Fruit fly (Drosophila melanogaster) whole organism, adult: ENCODE results near the gene FASN1.

Experiments
- CG11617 ChIP-seq: fragments of 200-800 bp; sonication (Bioruptor generic); optimal IDR thresholded peaks from 2 replicates; lab custom pipeline; 2017; ENCODE audit warnings: mild to moderate bottlenecking, missing biosample characterization, missing genetic modification reagents, missing genetic modification characterization
- CG12768 ChIP-seq: fragments of 200-800 bp; sonication (Bioruptor generic); optimal IDR thresholded peaks from 2 replicates; lab custom pipeline; 2017; ENCODE audit warnings: missing biosample characterization, missing genetic modification characterization, mild to moderate bottlenecking, moderate library complexity, missing genetic modification reagents
- CG14711 ChIP-seq: fragments of 200-800 bp; sonication (Bioruptor generic); optimal IDR thresholded peaks from 2 replicates; lab custom pipeline; 2018; ENCODE audit warnings: missing biosample characterization, mild to moderate bottlenecking, missing genetic modification characterization, moderate library complexity
- CG1620 ChIP-seq: fragments of 200-800 bp; sonication (Bioruptor generic); optimal IDR thresholded peaks from 2 replicates; lab custom pipeline; 2016; ENCODE audit warnings: missing biosample characterization, missing genetic modification characterization
- CG33017 ChIP-seq: fragments of 200-800 bp; sonication (Bioruptor generic); optimal IDR thresholded peaks from 2 replicates; lab custom pipeline; 2018; ENCODE audit warnings: missing biosample characterization, mild to moderate bottlenecking, missing genetic modification characterization, moderate library complexity
- CG5204 ChIP-seq: fragments of 200-800 bp; sonication (Bioruptor generic); optimal IDR thresholded peaks from 2 replicates; lab custom pipeline; 2016; ENCODE audit warnings: missing biosample characterization, missing genetic modification characterization
- CG7045 ChIP-seq: fragments of 200-800 bp; sonication (Bioruptor generic); optimal IDR thresholded peaks from 2 replicates; lab custom pipeline; 2017; ENCODE audit warnings: missing biosample characterization, mild to moderate bottlenecking, missing genetic modification characterization
- CG7101 ChIP-seq: fragments of 200-800 bp; sonication (Bioruptor generic); optimal IDR thresholded peaks from 2 replicates; lab custom pipeline; 2018; ENCODE audit warnings: missing biosample characterization, mild to moderate bottlenecking, missing genetic modification characterization, moderate library complexity
- Clk ChIP-seq: fragments of 200-800 bp; sonication (Bioruptor generic); optimal IDR thresholded peaks from 2 replicates; lab custom pipeline; 2017; ENCODE audit warnings: missing biosample characterization, missing genetic modification characterization
- Crg-1 ChIP-seq: fragments of 200-800 bp; sonication (Bioruptor generic); optimal IDR thresholded peaks from 2 replicates; lab custom pipeline; 2016; ENCODE audit warnings: missing biosample characterization, missing genetic modification characterization
- Hr96 ChIP-seq: fragments of 200-800 bp; sonication (Bioruptor generic); optimal IDR thresholded peaks from 2 replicates; lab custom pipeline; 2016; ENCODE audit warnings: missing biosample characterization, missing genetic modification characterization
- Mnt ChIP-seq: fragments of 200-800 bp; sonication (Bioruptor generic); optimal IDR thresholded peaks from 2 replicates; lab custom pipeline; 2016; ENCODE audit warnings: missing biosample characterization, mild to moderate bottlenecking, missing genetic modification characterization
- bab1 ChIP-seq: fragments of 200-800 bp; sonication (Bioruptor generic); optimal IDR thresholded peaks from 3 replicates; lab custom pipeline; 2019; ENCODE audit warnings: missing biosample characterization, mild to moderate bottlenecking, missing genetic modification characterization, moderate library complexity
- cic ChIP-seq: fragments of 200-800 bp; sonication (Bioruptor generic); optimal IDR thresholded peaks from 2 replicates; lab custom pipeline; 2017; ENCODE audit warnings: missing biosample characterization, mild to moderate bottlenecking, missing genetic modification characterization, moderate library complexity
- cnc ChIP-seq, 2 experiments: fragments of >200 bp; optimal IDR thresholded peaks; 2 replicates each; lab custom pipeline; 2017
- kay ChIP-seq: fragments of 200-800 bp; sonication (Bioruptor generic); peaks from one replicate; lab custom pipeline; 2016; ENCODE audit warnings: missing biosample characterization, missing genetic modification characterization, borderline replicate concordance
- ovo ChIP-seq: fragments of 200-800 bp; sonication (Bioruptor generic); optimal IDR thresholded peaks from 2 replicates; lab custom pipeline; 2016; ENCODE audit warnings: missing biosample characterization, missing genetic modification characterization
- pad ChIP-seq: fragments of 200-800 bp; sonication (Bioruptor generic); optimal IDR thresholded peaks from 3 replicates; lab custom pipeline; 2017; ENCODE audit warnings: missing biosample characterization, missing genetic modification characterization, mild to moderate bottlenecking, moderate library complexity, missing genetic modification reagents
- tj ChIP-seq: fragments of 200-800 bp; sonication (Bioruptor generic); optimal IDR thresholded peaks from 3 replicates; lab custom pipeline; 2017; ENCODE audit warnings: missing biosample characterization, mild to moderate bottlenecking, missing genetic modification characterization, moderate library complexity
- toe ChIP-seq: fragments of 200-800 bp; sonication (Bioruptor generic); optimal IDR thresholded peaks from 2 replicates; lab custom pipeline; 2016; ENCODE audit warnings: missing biosample characterization, missing genetic modification characterization

Gene FASN1

dm6 chr2L:3041918-3042615 is 14.3 kb upstream of the FASN1 start, which contains the start of gene CG17261:
Gene CG17261 (plus strand): TSS chr2L:3042551.
- peak; percentile 49 for TF ChIP-seq cic
- TF ChIP-seq CG5204 (GFP tag; lab: Kevin White, UChicago) = no peak
- TF ChIP-seq CG14711 = peak; percentile 35
- peak; percentile 74 for TF ChIP-seq Mnt (GFP tag; lab: Kevin White, UChicago)
- TF ChIP-seq CG7101 (tag; lab: Kevin White, UChicago) = peak; percentile 39
- peak; percentile 74 for TF ChIP-seq kay
- TF ChIP-seq ovo (GFP tag; lab: Kevin White, UChicago) = no peak
- TF ChIP-seq bab1 (GFP tag; lab: Kevin White, UChicago) = no peak

- TF ChIP-seq CG1620 (GFP tag; lab: Kevin White, UChicago) (no peak), cic (peak; percentile 3)
Measured at dm6 chr2L:3043647-3044046, 12.8 kb upstream of the FASN1 start, which contains the start of gene FASN2. Gene FASN2 (plus strand): TSS chr2L:3043947.

dm6 chr2L:3044660-3045504 is 11.5 kb upstream of the FASN1 start:
- TF ChIP-seq ovo (GFP tag; lab: Kevin White, UChicago) (no peak), CG12768 (GFP tag; lab: Kevin White, UChicago) (peak; percentile 36), tj (GFP tag; lab: Kevin White, UChicago) (peak; percentile 77), CG7101 (tag; lab: Kevin White, UChicago) (no peak), CG5204 (GFP tag; lab: Kevin White, UChicago) (no peak), Hr96 (GFP tag; lab: Kevin White, UChicago) (peak; percentile 1), Clk (peak; percentile 6), Mnt (GFP tag; lab: Kevin White, UChicago) (peak; percentile 18), CG7045 (GFP tag; lab: Kevin White, UChicago) (no peak), CG33017 (tag; lab: Kevin White, UChicago) (no peak), toe (GFP tag; lab: Kevin White, UChicago) (no peak), CG11617 (GFP tag; lab: Kevin White, UChicago) (peak; percentile 6), CG1620 (GFP tag; lab: Kevin White, UChicago) (no peak), pad (GFP tag; lab: Kevin White, UChicago) (no peak), cnc (optimal IDR thresholded peaks at IDR 0.05; lab: Kevin White, UChicago) (no peak), Crg-1 (GFP tag; lab: Kevin White, UChicago) (no peak), kay (peak; percentile 95), bab1 (GFP tag; lab: Kevin White, UChicago) (no peak), cic (peak; percentile 82), CG14711 (peak; percentile 11)

dm6 chr2L:3055710-3056447 is 519 bp upstream of the FASN1 start:
- TF ChIP-seq bab1 (GFP tag; lab: Kevin White, UChicago) (no peak), CG11617 (GFP tag; lab: Kevin White, UChicago) (peak; percentile 59), Clk (peak; percentile 35), toe (GFP tag; lab: Kevin White, UChicago) (peak; percentile 53), CG7045 (GFP tag; lab: Kevin White, UChicago) (peak; percentile 39), kay (peak; percentile 74), CG5204 (GFP tag; lab: Kevin White, UChicago) (peak; percentile 69), CG1620 (GFP tag; lab: Kevin White, UChicago) (no peak), tj (GFP tag; lab: Kevin White, UChicago) (peak; percentile 64)

dm6 chr2L:3057951-3058771 is 1.8 kb downstream of the FASN1 start:
- TF ChIP-seq Clk (peak; percentile 34), CG12768 (GFP tag; lab: Kevin White, UChicago) (peak; percentile 65), CG5204 (GFP tag; lab: Kevin White, UChicago) (peak; percentile 28), Hr96 (GFP tag; lab: Kevin White, UChicago) (peak; percentile 49), bab1 (GFP tag; lab: Kevin White, UChicago) (peak; percentile 38), tj (GFP tag; lab: Kevin White, UChicago) (no peak), cnc (optimal IDR thresholded peaks at IDR 0.05; lab: Kevin White, UChicago) (no peak), CG1620 (GFP tag; lab: Kevin White, UChicago) (peak; percentile 39), CG14711 (no peak), pad (GFP tag; lab: Kevin White, UChicago) (peak; percentile 48), ovo (GFP tag; lab: Kevin White, UChicago) (peak; percentile 70), CG33017 (tag; lab: Kevin White, UChicago) (no peak), CG7045 (GFP tag; lab: Kevin White, UChicago) (peak; percentile 66), Mnt (GFP tag; lab: Kevin White, UChicago) (no peak), toe (GFP tag; lab: Kevin White, UChicago) (no peak), CG7101 (tag; lab: Kevin White, UChicago) (peak; percentile 27), cic (peak; percentile 67), Crg-1 (GFP tag; lab: Kevin White, UChicago) (peak; percentile 59), kay (peak; percentile 74), CG11617 (GFP tag; lab: Kevin White, UChicago) (peak; percentile 20)
